Worm (Caenorhabditis elegans): ENCODE data around the gene tbc-2.

tbc-2 gene

ce11 chrII:5846181-5846580 is 18.9 kb upstream of the tbc-2 start:
- TF ChIP-seq mbf-1 (tag; optimal IDR thresholded peaks at IDR 0.05) (no peak), ZK546.5 (tag; optimal IDR thresholded peaks at IDR 0.05) (no peak), fos-1 (tag; optimal IDR thresholded peaks at IDR 0.05) (peak; percentile 25), lsy-2 (tag; optimal IDR thresholded peaks at IDR 0.05) (no peak), alr-1 (tag; optimal IDR thresholded peaks at IDR 0.05) (no peak), F13H6.1 (tag; optimal IDR thresholded peaks at IDR 0.05) (no peak), unc-55 (GFP tag; optimal IDR thresholded peaks at IDR 0.05) (no peak)

- TF ChIP-seq zag-1 (tag; optimal IDR thresholded peaks at IDR 0.05) (no peak), lin-13 (GFP tag; optimal IDR thresholded peaks at IDR 0.05) (no peak), nhr-129 (tag; optimal IDR thresholded peaks at IDR 0.05) (no peak), F13H6.1 (tag; optimal IDR thresholded peaks at IDR 0.05) (no peak), nhr-11 (tag; optimal IDR thresholded peaks at IDR 0.05) (no peak), ceh-82 (tag; optimal IDR thresholded peaks at IDR 0.05) (no peak), lin-39 (tag; optimal IDR thresholded peaks at IDR 0.05) (no peak), mab-5 (tag; optimal IDR thresholded peaks at IDR 0.05) (no peak), egl-27 (tag; optimal IDR thresholded peaks at IDR 0.05) (no peak), peb-1 (tag; optimal IDR thresholded peaks at IDR 0.05) (no peak), skn-1 (tag; optimal IDR thresholded peaks at IDR 0.05) (no peak), unc-62 (GFP tag; optimal IDR thresholded peaks at IDR 0.05) (no peak), sem-4 (tag; optimal IDR thresholded peaks at IDR 0.05) (no peak), ama-1 (optimal IDR thresholded peaks at IDR 0.05) (no peak), alr-1 (tag; optimal IDR thresholded peaks at IDR 0.05) (no peak), ceh-16 (tag; optimal IDR thresholded peaks at IDR 0.05) (no peak), dmd-4 (tag; optimal IDR thresholded peaks at IDR 0.05) (no peak)
Measured at ce11 chrII:5845441-5845840, 18.2 kb upstream of the tbc-2 start, which contains the start of the genes ZK1248.17 and H41C03.3. Gene ZK1248.17, minus strand, starts transcription at chrII:5845541. Gene H41C03.3, plus strand, starts transcription at chrII:5845777.

ce11 chrII:5844694-5845129 is 17.5 kb upstream of the tbc-2 start:
- TF ChIP-seq lin-11 (tag; optimal IDR thresholded peaks at IDR 0.05): peak; percentile 99
- TF ChIP-seq ceh-16 (tag; optimal IDR thresholded peaks at IDR 0.05): peak; percentile 96
- no peak for TF ChIP-seq alr-1 (tag; optimal IDR thresholded peaks at IDR 0.05)
- no peak for TF ChIP-seq nhr-23 (tag; optimal IDR thresholded peaks at IDR 0.05)
- peak; percentile 99 for TF ChIP-seq zag-1 (tag; optimal IDR thresholded peaks at IDR 0.05)
- peak; percentile 64 for TF ChIP-seq mbf-1 (tag; optimal IDR thresholded peaks at IDR 0.05)
- TF ChIP-seq C34F6.9 (tag; optimal IDR thresholded peaks at IDR 0.05): peak; percentile 100
- TF ChIP-seq skn-1 (tag; optimal IDR thresholded peaks at IDR 0.05): peak; percentile 81
- peak; percentile 45 for TF ChIP-seq elt-1 (tag; optimal IDR thresholded peaks at IDR 0.05)
- peak; percentile 95 for TF ChIP-seq gmeb-1 (tag; optimal IDR thresholded peaks at IDR 0.05)
- TF ChIP-seq unc-62 (GFP tag; optimal IDR thresholded peaks at IDR 0.05): peak; percentile 83
- peak; percentile 85 for TF ChIP-seq ztf-11 (tag; optimal IDR thresholded peaks at IDR 0.05)
- peak; percentile 99 for TF ChIP-seq sma-3 (GFP tag; optimal IDR thresholded peaks at IDR 0.05)
- TF ChIP-seq nhr-129 (tag; optimal IDR thresholded peaks at IDR 0.05): peak; percentile 99
- TF ChIP-seq ama-1 (optimal IDR thresholded peaks at IDR 0.05): peak; percentile 100
- TF ChIP-seq ztf-4 (tag; optimal IDR thresholded peaks at IDR 0.05): peak; percentile 99
- peak; percentile 99 for TF ChIP-seq nhr-21 (tag; optimal IDR thresholded peaks at IDR 0.05)
- peak; percentile 59 for TF ChIP-seq nhr-12 (tag; optimal IDR thresholded peaks at IDR 0.05)
- TF ChIP-seq lin-13 (GFP tag; optimal IDR thresholded peaks at IDR 0.05): peak; percentile 98
- peak; percentile 90 for TF ChIP-seq ceh-82 (tag; optimal IDR thresholded peaks at IDR 0.05)
- peak; percentile 79 for TF ChIP-seq dmd-4 (tag; optimal IDR thresholded peaks at IDR 0.05)
- peak; percentile 88 for TF ChIP-seq nhr-11 (tag; optimal IDR thresholded peaks at IDR 0.05)
- peak; percentile 95 for TF ChIP-seq nhr-237 (tag; optimal IDR thresholded peaks at IDR 0.05)
- TF ChIP-seq nhr-10 (tag; optimal IDR thresholded peaks at IDR 0.05): peak; percentile 97
- TF ChIP-seq egl-27 (tag; optimal IDR thresholded peaks at IDR 0.05): peak; percentile 99
- peak; percentile 99 for TF ChIP-seq nhr-25 (tag; optimal IDR thresholded peaks at IDR 0.05)
- TF ChIP-seq crh-2 (tag; optimal IDR thresholded peaks at IDR 0.05): peak; percentile 99
- peak; percentile 83 for TF ChIP-seq R02D3.7 (tag; optimal IDR thresholded peaks at IDR 0.05)
- peak; percentile 99 for TF ChIP-seq unc-55 (GFP tag; optimal IDR thresholded peaks at IDR 0.05)
- TF ChIP-seq ztf-1 (GFP tag; conservative IDR thresholded peaks at IDR 0.05): 0 out of 2 replicates have a peak, but pooled peaks have one; percentile 81
- TF ChIP-seq elt-3 (tag; optimal IDR thresholded peaks at IDR 0.05): no peak
- TF ChIP-seq peb-1 (tag; optimal IDR thresholded peaks at IDR 0.05): no peak
- peak; percentile 93 for TF ChIP-seq nhr-77 (tag; optimal IDR thresholded peaks at IDR 0.05)
- TF ChIP-seq blmp-1 (tag; optimal IDR thresholded peaks at IDR 0.05; ENCODE audit: insufficient read depth): peak; percentile 82
- TF ChIP-seq lsy-2 (tag; optimal IDR thresholded peaks at IDR 0.05): peak; percentile 97
- peak; percentile 63 for TF ChIP-seq unc-39 (tag; optimal IDR thresholded peaks at IDR 0.05)
- TF ChIP-seq snpc-4 (tag; optimal IDR thresholded peaks at IDR 0.05): peak; percentile 100
- TF ChIP-seq ZK546.5 (tag; optimal IDR thresholded peaks at IDR 0.05): peak; percentile 85
- TF ChIP-seq sem-4 (tag; optimal IDR thresholded peaks at IDR 0.05): peak; percentile 99
- TF ChIP-seq aly-2 (tag; optimal IDR thresholded peaks at IDR 0.05): peak; percentile 94
- TF ChIP-seq Y55F3AM.14 (GFP tag; optimal IDR thresholded peaks at IDR 0.05): peak; percentile 97
- TF ChIP-seq nhr-6 (tag; optimal IDR thresholded peaks at IDR 0.05): peak; percentile 98
- TF ChIP-seq sma-9 (GFP tag; optimal IDR thresholded peaks at IDR 0.05): peak; percentile 98
- peak; percentile 71 for TF ChIP-seq sma-9 (tag; optimal IDR thresholded peaks at IDR 0.05)
- TF ChIP-seq lin-39 (tag; optimal IDR thresholded peaks at IDR 0.05): peak; percentile 96
- TF ChIP-seq F13H6.1 (tag; optimal IDR thresholded peaks at IDR 0.05): peak; percentile 99
